Worm (Caenorhabditis elegans) whole organism, young adult: ENCODE results near the gene sup-35.

Experiments
- B0035.1 ChIP-seq: sonication (generic microtip); optimal IDR thresholded peaks from 2 replicates; lab custom pipeline; 2016; ENCODE audit warnings: missing genetic modification characterization, mild to moderate bottlenecking, missing compliant biosample characterization, missing genotype, missing genetic modification reagents
- B0261.1 ChIP-seq: sonication (generic microtip); optimal IDR thresholded peaks from 2 replicates; lab custom pipeline; 2016; ENCODE audit warnings: mild to moderate bottlenecking, missing genetic modification characterization, moderate library complexity, missing compliant biosample characterization
- F39B2.1 ChIP-seq: fragments of 200-800 bp; sonication (Bioruptor generic); IDR thresholded peaks from 2 replicates; pipeline ENCODE4 v1.3.6; 2022; ENCODE audit warnings: missing genetic modification reagents, missing genetic modification characterization, missing compliant biosample characterization
- F52B5.7 ChIP-seq: sonication (generic microtip); optimal IDR thresholded peaks from 2 replicates; lab custom pipeline; 2016; ENCODE audit warnings: mild to moderate bottlenecking, missing genetic modification characterization, missing compliant biosample characterization
- F55B11.4 ChIP-seq: sonication (generic microtip); optimal IDR thresholded peaks from 2 replicates; lab custom pipeline; 2016; ENCODE audit warnings: missing compliant biosample characterization, missing genetic modification characterization, borderline replicate concordance; ENCODE audit not compliant: insufficient read depth
- K11D2.4 ChIP-seq: fragments of 200-800 bp; sonication (Bioruptor generic); IDR thresholded peaks from 2 replicates; pipeline ENCODE4 v1.3.6; 2022; ENCODE audit warnings: missing genetic modification reagents, missing genetic modification characterization, missing compliant biosample characterization
- T07F8.4 ChIP-seq: sonication (generic microtip); optimal IDR thresholded peaks from 2 replicates; lab custom pipeline; 2016; ENCODE audit warnings: mild to moderate bottlenecking, missing genetic modification characterization, moderate library complexity, missing compliant biosample characterization
- Y67H2A.10 ChIP-seq: fragments of 200-800 bp; sonication (Bioruptor generic); conservative IDR thresholded peaks from 2 replicates; pipeline ENCODE4 v1.3.6; 2022; ENCODE audit warnings: missing genetic modification reagents, missing genetic modification characterization, missing compliant biosample characterization
- Y79H2A.3 ChIP-seq: fragments of 200-800 bp; sonication (Bioruptor generic); conservative IDR thresholded peaks from 2 replicates; pipeline ENCODE4 v1.3.6; 2022; ENCODE audit warnings: missing genetic modification reagents, missing genetic modification characterization, missing compliant biosample characterization
- akir-1 ChIP-seq: fragments of 200-800 bp; sonication (Bioruptor generic); optimal IDR thresholded peaks from 2 replicates; lab custom pipeline; 2018; ENCODE audit warnings: mild to moderate bottlenecking, missing genetic modification characterization, moderate library complexity, missing compliant biosample characterization
- attf-3 ChIP-seq: fragments of 200-800 bp; sonication (Bioruptor generic); conservative IDR thresholded peaks from 2 replicates; pipeline ENCODE4 v1.3.6; 2022; ENCODE audit warnings: missing genetic modification reagents, missing genetic modification characterization, missing compliant biosample characterization
- cebp-1 ChIP-seq, 2 experiments: fragments of 200-800 bp in 1 of 2; sonication (Bioruptor generic) in 1 of 2; sonication (generic microtip) in 1 of 2; IDR thresholded peaks in 1 of 2; optimal IDR thresholded peaks in 1 of 2; 2 replicates each; pipeline versions ENCODE4 v1.3.6 to Lab custom; 2017 to 2022; ENCODE audit warnings: missing compliant biosample characterization in 2 of 2, missing genetic modification characterization in 2 of 2, mild to moderate bottlenecking in 1 of 2, missing genetic modification reagents in 1 of 2, moderate library complexity in 1 of 2
- chd-7 ChIP-seq: sonication (generic microtip); optimal IDR thresholded peaks from 2 replicates; lab custom pipeline; 2016; ENCODE audit warnings: mild to moderate bottlenecking, missing genetic modification characterization, moderate library complexity, missing compliant biosample characterization
- dpff-1 ChIP-seq: sonication (generic microtip); optimal IDR thresholded peaks from 2 replicates; lab custom pipeline; 2017; ENCODE audit warnings: mild to moderate bottlenecking, missing genetic modification characterization, missing compliant biosample characterization
- egl-44 ChIP-seq: fragments of 200-800 bp; sonication (Bioruptor generic); IDR thresholded peaks from 2 replicates; pipeline ENCODE4 v1.3.6; 2022; ENCODE audit warnings: missing genetic modification reagents, missing genetic modification characterization, missing compliant biosample characterization
- fkh-3 ChIP-seq: sonication (generic microtip); optimal IDR thresholded peaks from 2 replicates; lab custom pipeline; 2016; ENCODE audit warnings: mild to moderate bottlenecking, missing genetic modification characterization, missing compliant biosample characterization
- gei-17 ChIP-seq: fragments of 200-800 bp; sonication (Bioruptor generic); optimal IDR thresholded peaks from 2 replicates; lab custom pipeline; 2018; ENCODE audit warnings: mild to moderate bottlenecking, missing genetic modification characterization, missing compliant biosample characterization
- hlh-26 ChIP-seq: fragments of 200-800 bp; sonication (Bioruptor generic); conservative IDR thresholded peaks from 2 replicates; pipeline ENCODE4 v1.3.6; 2022; ENCODE audit warnings: missing genetic modification reagents, missing genetic modification characterization, missing compliant biosample characterization
- hmg-1.2 ChIP-seq: fragments of 200-800 bp; sonication (Bioruptor generic); IDR thresholded peaks from 2 replicates; pipeline ENCODE4 v1.3.6; 2022; ENCODE audit warnings: missing genetic modification reagents, missing genetic modification characterization, missing compliant biosample characterization
- hrde-1 ChIP-seq: sonication (generic microtip); optimal IDR thresholded peaks from 2 replicates; lab custom pipeline; 2016; ENCODE audit warnings: missing genetic modification characterization, mild to moderate bottlenecking, missing compliant biosample characterization, moderate library complexity, missing genotype, missing genetic modification reagents, borderline replicate concordance
- lag-1 ChIP-seq: fragments of 200-800 bp; sonication (Bioruptor generic); IDR thresholded peaks from 2 replicates; pipeline ENCODE4 v1.3.6; 2022; ENCODE audit warnings: missing genetic modification reagents, missing genetic modification characterization, missing compliant biosample characterization
- let-526 ChIP-seq: fragments of 200-800 bp; sonication (Bioruptor generic); IDR thresholded peaks from 2 replicates; pipeline ENCODE4 v1.3.6; 2022; ENCODE audit warnings: missing genetic modification reagents, missing genetic modification characterization, missing compliant biosample characterization
- lin-26 ChIP-seq: fragments of 200-800 bp; sonication (Bioruptor generic); IDR thresholded peaks from 2 replicates; pipeline ENCODE4 v1.3.6; 2022; ENCODE audit warnings: missing genetic modification reagents, missing genetic modification characterization, missing compliant biosample characterization
- lin-40 ChIP-seq: sonication (generic microtip); optimal IDR thresholded peaks from 2 replicates; lab custom pipeline; 2016; ENCODE audit warnings: missing genetic modification characterization, mild to moderate bottlenecking, missing compliant biosample characterization, missing genotype, missing genetic modification reagents
- madf-3 ChIP-seq: fragments of 200-800 bp; sonication (Bioruptor generic); IDR thresholded peaks from 2 replicates; pipeline ENCODE4 v1.3.6; 2022; ENCODE audit warnings: missing genetic modification reagents, missing genetic modification characterization, missing compliant biosample characterization
- madf-6 ChIP-seq: fragments of 200-800 bp; sonication (Bioruptor generic); IDR thresholded peaks from 2 replicates; pipeline ENCODE4 v1.3.6; 2022; ENCODE audit warnings: missing genetic modification reagents, missing genetic modification characterization, missing compliant biosample characterization
- mxl-1 ChIP-seq: sonication (generic microtip); optimal IDR thresholded peaks from 2 replicates; lab custom pipeline; 2016; ENCODE audit warnings: missing genetic modification characterization, missing compliant biosample characterization
- nfya-2 ChIP-seq: fragments of 200-800 bp; sonication (Bioruptor generic); IDR thresholded peaks from 2 replicates; pipeline ENCODE4 v1.3.6; 2022; ENCODE audit warnings: missing genetic modification reagents, missing genetic modification characterization, missing compliant biosample characterization
- nhr-120 ChIP-seq: fragments of 200-800 bp; sonication (Bioruptor generic); IDR thresholded peaks from 2 replicates; pipeline ENCODE4 v1.3.6; 2022; ENCODE audit warnings: missing genetic modification characterization, missing compliant biosample characterization
- nhr-179 ChIP-seq: sonication (generic microtip); optimal IDR thresholded peaks from 2 replicates; lab custom pipeline; 2016; ENCODE audit warnings: mild to moderate bottlenecking, missing genetic modification characterization, missing compliant biosample characterization
- nhr-90 ChIP-seq: sonication (generic microtip); optimal IDR thresholded peaks from 2 replicates; lab custom pipeline; 2016; ENCODE audit warnings: missing genotype, mild to moderate bottlenecking, missing genetic modification characterization, missing compliant biosample characterization
- pbrm-1 ChIP-seq: fragments of 200-800 bp; sonication (Bioruptor generic); IDR thresholded peaks from 2 replicates; pipeline ENCODE4 v1.3.6; 2022; ENCODE audit warnings: missing genetic modification reagents, missing genetic modification characterization, missing compliant biosample characterization
- pha-4 ChIP-seq: fragments of 150-350 bp; sonication (generic microtip); optimal IDR thresholded peaks from 2 replicates; lab custom pipeline; 2014; ENCODE audit warnings: missing biosample characterization, missing genetic modification reagents, missing genetic modification characterization
- rcor-1 ChIP-seq: fragments of 200-800 bp; sonication (Bioruptor generic); IDR thresholded peaks from 2 replicates; pipeline ENCODE4 v1.3.6; 2022; ENCODE audit warnings: missing genetic modification reagents, missing genetic modification characterization, missing compliant biosample characterization
- rec-8 ChIP-seq, 2 experiments: sonication (generic microtip); optimal IDR thresholded peaks; 2 replicates each; lab custom pipeline; 2016; ENCODE audit warnings: mild to moderate bottlenecking in 2 of 2, missing genetic modification characterization in 2 of 2, missing genetic modification reagents in 2 of 2, missing genotype in 2 of 2, missing biosample characterization in 1 of 2, missing compliant biosample characterization in 1 of 2, moderate library complexity in 1 of 2
- snpc-1.3 ChIP-seq: sonication (generic microtip); optimal IDR thresholded peaks from 2 replicates; lab custom pipeline; 2017; ENCODE audit warnings: missing genetic modification characterization, mild to moderate bottlenecking, missing compliant biosample characterization, antibody characterized with exemption, moderate library complexity, missing genotype, missing genetic modification reagents; ENCODE audit not compliant: insufficient read depth
- snpc-3.4 ChIP-seq: sonication (generic microtip); optimal IDR thresholded peaks from 2 replicates; lab custom pipeline; 2017; ENCODE audit warnings: missing genetic modification characterization, mild to moderate bottlenecking, missing compliant biosample characterization, antibody characterized with exemption, moderate library complexity, missing genotype, missing genetic modification reagents
- somi-1 ChIP-seq: fragments of 200-800 bp; sonication (Bioruptor generic); optimal IDR thresholded peaks from 2 replicates; lab custom pipeline; 2018; ENCODE audit warnings: mild to moderate bottlenecking, missing genetic modification characterization, missing compliant biosample characterization
- sptf-2 ChIP-seq: fragments of 200-800 bp; sonication (Bioruptor generic); optimal IDR thresholded peaks from 2 replicates; lab custom pipeline; 2018; ENCODE audit warnings: mild to moderate bottlenecking, missing genetic modification characterization, missing compliant biosample characterization
- tbp1 ChIP-seq: fragments of 200-800 bp; sonication (Bioruptor generic); optimal IDR thresholded peaks from 2 replicates; lab custom pipeline; 2018; ENCODE audit warnings: mild to moderate bottlenecking, missing genetic modification characterization, missing compliant biosample characterization
- unc-62 ChIP-seq: fragments of 150-350 bp; optimal IDR thresholded peaks from 2 replicates; lab custom pipeline; 2014; ENCODE audit warnings: missing biosample characterization, missing genetic modification reagents, missing genetic modification characterization
- zim-3 ChIP-seq: sonication (generic microtip); optimal IDR thresholded peaks from 2 replicates; lab custom pipeline; 2017; ENCODE audit warnings: mild to moderate bottlenecking, missing genetic modification characterization, moderate library complexity, missing compliant biosample characterization
- ztf-22 ChIP-seq: fragments of 200-800 bp; sonication (Bioruptor generic); optimal IDR thresholded peaks from 2 replicates; lab custom pipeline; 2018; ENCODE audit warnings: mild to moderate bottlenecking, missing genetic modification characterization, moderate library complexity, missing compliant biosample characterization
- ztf-26 ChIP-seq: sonication (generic microtip); optimal IDR thresholded peaks from 2 replicates; lab custom pipeline; 2017; ENCODE audit warnings: missing genetic modification characterization, missing compliant biosample characterization
- ztf-28 ChIP-seq: fragments of 200-800 bp; sonication (Bioruptor generic); IDR thresholded peaks from 2 replicates; pipeline ENCODE4 v1.3.6; 2022; ENCODE audit warnings: missing genetic modification reagents, missing genetic modification characterization, missing compliant biosample characterization
- ztf-3 ChIP-seq: fragments of 200-800 bp; sonication (Bioruptor generic); optimal IDR thresholded peaks from 2 replicates; lab custom pipeline; 2018; ENCODE audit warnings: mild to moderate bottlenecking, missing genetic modification characterization, missing compliant biosample characterization
- ztf-6 ChIP-seq: fragments of 200-800 bp; sonication (Bioruptor generic); IDR thresholded peaks from 2 replicates; pipeline ENCODE4 v1.3.6; 2022; ENCODE audit warnings: missing genetic modification reagents, missing genetic modification characterization, missing compliant biosample characterization

Gene sup-35

DNA sequence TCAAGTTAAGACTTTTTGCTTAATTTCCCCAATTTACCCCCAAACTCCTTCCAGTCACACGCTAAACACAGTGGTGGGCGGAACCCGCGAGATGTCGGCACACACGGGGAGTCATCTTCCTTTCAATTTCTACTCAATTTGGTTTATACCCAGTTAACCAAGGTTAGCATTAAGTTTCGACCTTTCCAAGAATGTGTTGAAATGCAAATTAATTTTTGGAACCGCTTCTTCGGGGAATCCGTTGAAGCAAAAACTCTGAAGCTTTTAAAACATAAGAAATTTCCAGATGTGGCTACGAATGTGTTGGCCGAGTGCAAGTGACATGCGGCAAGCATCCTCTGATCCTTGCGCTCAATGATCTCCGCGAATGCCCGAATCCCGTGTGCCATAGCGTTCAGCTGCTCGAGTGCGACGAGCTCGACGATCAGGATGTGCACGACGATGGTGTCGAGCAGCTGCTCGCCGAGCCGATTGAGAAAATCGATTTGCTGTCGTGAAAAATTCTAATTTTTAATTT is 28.1 kb downstream of the sup-35 start (continued):
- TF ChIP-seq F39B2.1, result no peak
- TF ChIP-seq hlh-26 (GFP tag; lab: Robert Waterston, UW), result no peak
- TF ChIP-seq somi-1 (GFP tag; lab: Kevin White, UChicago), result no peak
- TF ChIP-seq snpc-3.4 (tag; lab: Kevin White, UChicago), result peak; percentile 97
- no peak for TF ChIP-seq T07F8.4 (tag; lab: Kevin White, UChicago)
- TF ChIP-seq zim-3, result peak; percentile 26
- peak; percentile 92 for TF ChIP-seq hmg-1.2
- TF ChIP-seq ztf-3 (GFP tag; lab: Kevin White, UChicago), result no peak
- TF ChIP-seq lag-1 (GFP tag; lab: Robert Waterston, UW), result no peak
- TF ChIP-seq gei-17 (GFP tag; lab: Kevin White, UChicago), result no peak
- no peak for TF ChIP-seq F55B11.4
- TF ChIP-seq rec-8 (tag; optimal IDR thresholded peaks at IDR 0.05; lab: Kevin White, UChicago), result peak; percentile 11 to 65
- no peak for TF ChIP-seq nhr-120 (GFP tag; lab: Robert Waterston, UW)
- TF ChIP-seq egl-44 (GFP tag; lab: Robert Waterston, UW), result peak; percentile 66; the same call in 1 of the 2 replicates
- peak; percentile 93 for TF ChIP-seq snpc-1.3 (tag; lab: Kevin White, UChicago)
- TF ChIP-seq let-526, result no peak
- TF ChIP-seq unc-62 (GFP tag; lab: Kevin White, UChicago), result no peak
- TF ChIP-seq fkh-3 (tag; lab: Kevin White, UChicago), result peak; percentile 53
- peak; percentile 72 for TF ChIP-seq F52B5.7 (tag; lab: Kevin White, UChicago)
- TF ChIP-seq ztf-26 (tag; lab: Kevin White, UChicago), result no peak
- TF ChIP-seq pbrm-1 (GFP tag; lab: Robert Waterston, UW), result peak; percentile 97
- no peak for TF ChIP-seq lin-40 (tag; lab: Kevin White, UChicago)
- no peak for TF ChIP-seq nhr-179 (tag; lab: Kevin White, UChicago)
- TF ChIP-seq mxl-1, result no peak
- peak; percentile 77 for TF ChIP-seq rcor-1 (GFP tag; lab: Robert Waterston, UW)
- peak; percentile 81 for TF ChIP-seq chd-7 (tag; lab: Kevin White, UChicago)
- TF ChIP-seq akir-1 (GFP tag; lab: Kevin White, UChicago), result no peak
- peak; percentile 0 for TF ChIP-seq nhr-90 (tag; lab: Kevin White, UChicago)
- TF ChIP-seq Y79H2A.3, result no peak
- TF ChIP-seq lin-26 (GFP tag; lab: Robert Waterston, UW), result peak; percentile 85
- no peak for TF ChIP-seq B0035.1 (tag; lab: Kevin White, UChicago)
- peak; percentile 83 for TF ChIP-seq hrde-1 (tag; lab: Kevin White, UChicago)
- TF ChIP-seq pha-4 (tag; lab: Kevin White, UChicago), result no peak
- 0 out of 2 replicates have a peak, but pooled peaks have one; percentile 14 for TF ChIP-seq nfya-2 (GFP tag; lab: Robert Waterston, UW)
- TF ChIP-seq madf-3 (GFP tag; lab: Robert Waterston, UW), result 0 out of 2 replicates have a peak, but pooled peaks have one; percentile 24
- peak; percentile 32; the same call in 1 of the 2 replicates for TF ChIP-seq attf-3 (GFP tag; lab: Robert Waterston, UW)
- 0 out of 2 replicates have a peak, but pooled peaks have one; percentile 28 for TF ChIP-seq K11D2.4 (GFP tag; lab: Robert Waterston, UW)
- TF ChIP-seq dpff-1 (tag; lab: Kevin White, UChicago), result peak; percentile 74
- TF ChIP-seq ztf-6, result no peak
- TF ChIP-seq sptf-2 (GFP tag; lab: Kevin White, UChicago), result peak; percentile 31
- no peak for TF ChIP-seq Y67H2A.10 (GFP tag; lab: Robert Waterston, UW)
- TF ChIP-seq tbp1 (GFP tag; lab: Kevin White, UChicago), result peak; percentile 78
- no peak for TF ChIP-seq ztf-28 (GFP tag; lab: Robert Waterston, UW)
- no peak for TF ChIP-seq B0261.1 (tag; lab: Kevin White, UChicago)
- peak; percentile 30 for TF ChIP-seq ztf-22 (GFP tag; lab: Kevin White, UChicago)
- peak; percentile 84 for TF ChIP-seq madf-6 (GFP tag; lab: Robert Waterston, UW)
- no peak for TF ChIP-seq cebp-1 (GFP tag; IDR thresholded peaks at IDR 0.05; lab: Robert Waterston, UW)
- TF ChIP-seq cebp-1 (tag; optimal IDR thresholded peaks at IDR 0.05; lab: Kevin White, UChicago), result peak; percentile 47
